Fruit fly (Drosophila melanogaster): Measurements from ENCODE around the gene Saysd1.

Gene Saysd1

DNA sequence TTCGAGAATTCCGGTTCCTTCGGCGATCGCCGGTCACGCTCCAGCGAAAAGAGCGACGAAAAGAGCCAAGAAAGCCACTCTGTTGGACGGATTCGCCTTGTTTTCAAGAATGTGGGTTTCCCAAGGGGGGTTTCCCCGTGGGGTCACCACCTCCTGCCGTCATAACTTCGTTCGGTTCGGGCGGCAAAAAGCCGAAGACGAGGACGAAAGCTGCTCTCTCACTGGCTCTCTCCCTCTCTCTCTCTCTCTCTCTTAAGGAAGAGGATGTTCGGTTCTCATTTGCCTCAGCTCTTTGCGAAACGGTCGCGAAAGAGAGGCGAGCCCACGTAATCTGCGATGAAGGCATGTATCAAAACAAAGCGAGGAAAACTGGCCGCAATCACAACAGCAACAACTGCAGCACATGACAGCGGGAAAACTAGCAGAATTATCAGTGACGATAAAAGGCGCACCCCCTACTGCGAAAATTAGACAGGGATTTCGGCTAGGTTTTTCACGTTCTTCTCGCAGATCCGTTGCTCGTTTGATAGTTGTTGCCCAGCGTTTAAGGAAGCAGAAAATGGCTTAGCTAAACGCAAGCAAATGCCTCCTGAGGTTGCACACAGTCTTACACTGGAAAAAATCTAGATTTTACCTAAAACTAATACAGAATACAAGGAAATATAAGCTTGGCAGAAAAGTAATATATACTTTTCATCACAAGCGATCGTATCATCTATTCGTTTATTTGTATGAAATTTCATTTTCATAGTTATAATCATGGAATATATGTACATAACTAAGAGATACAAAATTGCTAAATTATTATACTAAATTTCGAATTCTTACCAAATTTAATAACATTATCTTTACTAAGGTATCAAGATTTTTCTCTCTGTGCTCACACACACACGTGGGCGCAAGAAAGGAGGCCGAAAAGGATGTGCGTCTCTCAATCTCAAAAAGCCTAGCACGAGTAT, 31.2 kb downstream of the Saysd1 start, which contains the start of gene dan (continued):
- TF ChIP-seq CG12155 (GFP tag; optimal IDR thresholded peaks at IDR 0.05): peak; percentile 11
- TF ChIP-seq ftz-f1 (GFP tag; optimal IDR thresholded peaks at IDR 0.05): no peak
- no peak for TF ChIP-seq nau (GFP tag; optimal IDR thresholded peaks at IDR 0.05)
- no peak for TF ChIP-seq Bgb (GFP tag; IDR thresholded peaks at IDR 0.05; ENCODE audit: partially characterized antibody)
- TF ChIP-seq CG4360 (GFP tag; IDR thresholded peaks at IDR 0.05): no peak
- TF ChIP-seq pita (GFP tag; optimal IDR thresholded peaks at IDR 0.05): no peak
- TF ChIP-seq CkIIα-i1 (GFP tag; IDR thresholded peaks at IDR 0.05): no peak
- TF ChIP-seq CG7357 (GFP tag; IDR thresholded peaks at IDR 0.05): no peak
- no peak for TF ChIP-seq CrebB (tag; optimal IDR thresholded peaks at IDR 0.05)
- TF ChIP-seq trem (tag; optimal IDR thresholded peaks at IDR 0.05): peak; percentile 30
- TF ChIP-seq MBD-R2 (GFP tag; IDR thresholded peaks at IDR 0.05): no peak
- peak; percentile 66 for TF ChIP-seq CG2712 (tag; optimal IDR thresholded peaks at IDR 0.05)
- TF ChIP-seq croc (GFP tag; conservative IDR thresholded peaks at IDR 0.05): no peak
- TF ChIP-seq CG17568 (GFP tag; optimal IDR thresholded peaks at IDR 0.05): no peak
- peak; percentile 38 for TF ChIP-seq Sox100B (GFP tag; optimal IDR thresholded peaks at IDR 0.05)
- TF ChIP-seq CG15514 (GFP tag; optimal IDR thresholded peaks at IDR 0.05): no peak
- TF ChIP-seq CG10274 (GFP tag; optimal IDR thresholded peaks at IDR 0.05): no peak
- TF ChIP-seq CG11695 (GFP tag; IDR thresholded peaks at IDR 0.05): 0 out of 3 replicates have a peak, but pooled peaks have one; percentile 45
- TF ChIP-seq CG4617 (GFP tag; optimal IDR thresholded peaks at IDR 0.05; ENCODE audit: borderline replicate concordance): no peak
- TF ChIP-seq NK7.1 (GFP tag; optimal IDR thresholded peaks at IDR 0.05): no peak
- TF ChIP-seq CG12219 (GFP tag; optimal IDR thresholded peaks at IDR 0.05): no peak
- TF ChIP-seq Chrac-16 (GFP tag; optimal IDR thresholded peaks at IDR 0.05): peak; percentile 14
- TF ChIP-seq pho (GFP tag; optimal IDR thresholded peaks at IDR 0.05): no peak
- TF ChIP-seq CG8765 (GFP tag; IDR thresholded peaks at IDR 0.05): no peak
- TF ChIP-seq stwl (tag; optimal IDR thresholded peaks at IDR 0.05): no peak
- TF ChIP-seq CG32772 (GFP tag; IDR thresholded peaks at IDR 0.05): no peak
- TF ChIP-seq CG10565 (GFP tag; optimal IDR thresholded peaks at IDR 0.05): no peak
- TF ChIP-seq CG12236 (GFP tag; optimal IDR thresholded peaks at IDR 0.05): no peak
- TF ChIP-seq CG2678 (tag; optimal IDR thresholded peaks at IDR 0.05): peak; percentile 68
- TF ChIP-seq lola (GFP tag; optimal IDR thresholded peaks at IDR 0.05): peak in 1 of 3 experiments; percentile 73
- no peak for TF ChIP-seq Opbp (GFP tag; IDR thresholded peaks at IDR 0.05; ENCODE audit: partially characterized antibody)
- TF ChIP-seq CG15601 (tag; optimal IDR thresholded peaks at IDR 0.05): no peak
- TF ChIP-seq ranshi (GFP tag; IDR thresholded peaks at IDR 0.05): no peak
- no peak for TF ChIP-seq CG6765 (GFP tag; optimal IDR thresholded peaks at IDR 0.05)
- TF ChIP-seq sqz (GFP tag; optimal IDR thresholded peaks at IDR 0.05): no peak
- no peak for TF ChIP-seq sisA (GFP tag; IDR thresholded peaks at IDR 0.05)
- TF ChIP-seq CG5180 (GFP tag; optimal IDR thresholded peaks at IDR 0.05): peak; percentile 7
- no peak for TF ChIP-seq Sin3A (optimal IDR thresholded peaks at IDR 0.05)
- no peak for TF ChIP-seq CG18011 (GFP tag; optimal IDR thresholded peaks at IDR 0.05)
- no peak for TF ChIP-seq Bteb2 (GFP tag; optimal IDR thresholded peaks at IDR 0.05)
- TF ChIP-seq dpn (GFP tag; optimal IDR thresholded peaks at IDR 0.05): peak; percentile 30
- TF ChIP-seq sim (GFP tag; IDR thresholded peaks at IDR 0.05): no peak
- TF ChIP-seq CG10431 (GFP tag; optimal IDR thresholded peaks at IDR 0.05): no peak
- TF ChIP-seq org-1 (GFP tag; optimal IDR thresholded peaks at IDR 0.05): peak; percentile 27
- TF ChIP-seq pros (GFP tag; optimal IDR thresholded peaks at IDR 0.05): peak; percentile 96
- peak; percentile 27 for TF ChIP-seq CG33557 (GFP tag; optimal IDR thresholded peaks at IDR 0.05)
- no peak for TF ChIP-seq CG9876 (GFP tag; optimal IDR thresholded peaks at IDR 0.05)
- TF ChIP-seq Awh (GFP tag; IDR thresholded peaks at IDR 0.05): no peak
- no peak for TF ChIP-seq Poxn (GFP tag; IDR thresholded peaks at IDR 0.05)

All from whole organism, embryonic.